Fruit fly (Drosophila melanogaster): ENCODE measurements around the gene CG5439.

The CG5439 gene

dm6 chr2L:13145035-13145683 lies 31.8 kb upstream of the CG5439 start (continued):
- TF ChIP-seq GATAe (GFP tag; conservative IDR thresholded peaks at IDR 0.05) (peak; percentile 52), CG9437 (GFP tag; optimal IDR thresholded peaks at IDR 0.05) (peak; percentile 41), CG17359 (tag; optimal IDR thresholded peaks at IDR 0.05) (peak; percentile 78), CG8281 (tag; optimal IDR thresholded peaks at IDR 0.05) (peak; percentile 53), CG7786 (GFP tag; optimal IDR thresholded peaks at IDR 0.05) (peak; percentile 59), CG11398 (GFP tag; optimal IDR thresholded peaks at IDR 0.05) (peak; percentile 18), CG8359 (GFP tag; optimal IDR thresholded peaks at IDR 0.05; ENCODE audit: borderline replicate concordance) (no peak), amos (GFP tag; IDR thresholded peaks at IDR 0.05; ENCODE audit: partially characterized antibody) (no peak), chinmo (GFP tag; IDR thresholded peaks at IDR 0.05; ENCODE audit: partially characterized antibody) (peak; percentile 84; the same call in 2 of the 4 replicates), CG17802 (tag; optimal IDR thresholded peaks at IDR 0.05) (no peak), CG2875 (GFP tag; optimal IDR thresholded peaks at IDR 0.05) (no peak), pum (GFP tag; optimal IDR thresholded peaks at IDR 0.05) (peak; percentile 69), Max (GFP tag; optimal IDR thresholded peaks at IDR 0.05) (peak; percentile 64), CG6813 (GFP tag; optimal IDR thresholded peaks at IDR 0.05) (peak; percentile 67), sisA (GFP tag; IDR thresholded peaks at IDR 0.05) (peak; percentile 48; the same call in 1 of the 2 replicates), gro (GFP tag; optimal IDR thresholded peaks at IDR 0.05) (peak; percentile 93), jing (GFP tag; optimal IDR thresholded peaks at IDR 0.05) (no peak), C15 (GFP tag; IDR thresholded peaks at IDR 0.05) (0 out of 3 replicates have a peak, but pooled peaks have one; percentile 20), Stat92E (GFP tag; optimal IDR thresholded peaks at IDR 0.05) (no peak), usp (GFP tag; optimal IDR thresholded peaks at IDR 0.05) (no peak), CG7271 (tag; optimal IDR thresholded peaks at IDR 0.05) (no peak), Mes4 (GFP tag; optimal IDR thresholded peaks at IDR 0.05) (peak; percentile 47), CG6689 (GFP tag; IDR thresholded peaks at IDR 0.05) (peak; percentile 74), schlank (tag; optimal IDR thresholded peaks at IDR 0.05) (peak; percentile 6), CG32767 (GFP tag; IDR thresholded peaks at IDR 0.05) (peak; percentile 73), fru (optimal IDR thresholded peaks at IDR 0.05) (no peak), nmo (GFP tag; optimal IDR thresholded peaks at IDR 0.05) (peak; percentile 78), CG4854 (GFP tag; optimal IDR thresholded peaks at IDR 0.05) (peak; percentile 65), CG12942 (GFP tag; optimal IDR thresholded peaks at IDR 0.05) (peak; percentile 58), CG1529 (GFP tag; optimal IDR thresholded peaks at IDR 0.05) (no peak), dan (GFP tag; IDR thresholded peaks at IDR 0.05) (no peak), CG8944 (GFP tag; optimal IDR thresholded peaks at IDR 0.05) (peak; percentile 48), CG42726 (GFP tag; IDR thresholded peaks at IDR 0.05; ENCODE audit: partially characterized antibody) (no peak), hkb (optimal IDR thresholded peaks at IDR 0.05) (no peak), hkb (GFP tag; IDR thresholded peaks at IDR 0.05) (peak; percentile 85), gem (tag; optimal IDR thresholded peaks at IDR 0.05) (peak; percentile 86), CG7928 (GFP tag; optimal IDR thresholded peaks at IDR 0.05) (peak; percentile 47), grau (tag; optimal IDR thresholded peaks at IDR 0.05) (peak; percentile 85), CG15601 (tag; optimal IDR thresholded peaks at IDR 0.05) (peak; percentile 8), CG16863 (GFP tag; optimal IDR thresholded peaks at IDR 0.05) (peak; percentile 38), salm (tag; optimal IDR thresholded peaks at IDR 0.05) (no peak), CG12744 (GFP tag; optimal IDR thresholded peaks at IDR 0.05) (peak; percentile 71), z (GFP tag; IDR thresholded peaks at IDR 0.05) (no peak), CG7963 (GFP tag; IDR thresholded peaks at IDR 0.05; ENCODE audit: partially characterized antibody) (no peak), CG9876 (GFP tag; optimal IDR thresholded peaks at IDR 0.05) (peak; percentile 12), ro (GFP tag; IDR thresholded peaks at IDR 0.05) (no peak), Hey (tag; optimal IDR thresholded peaks at IDR 0.05) (no peak), Fer2 (tag; optimal IDR thresholded peaks at IDR 0.05) (peak; percentile 58), Oaz (GFP tag; IDR thresholded peaks at IDR 0.05) (peak; percentile 55; the same call in 1 of the 2 replicates), fd64A (GFP tag; optimal IDR thresholded peaks at IDR 0.05) (no peak)
